Fruit fly (Drosophila melanogaster): Measurements from ENCODE around the gene Nprl2.
A peak's percentile ranks its signal among the peaks of the same experiment; 100 is the strongest.

Nprl2 gene

dm6 chrX:16922626-16923025 is 38.5 kb upstream of the Nprl2 start:
- TF ChIP-seq CG11617 (GFP tag; optimal IDR thresholded peaks at IDR 0.05) (no peak), Crg-1 (GFP tag; optimal IDR thresholded peaks at IDR 0.05) (no peak), tj (GFP tag; optimal IDR thresholded peaks at IDR 0.05) (no peak), CG5204 (GFP tag; optimal IDR thresholded peaks at IDR 0.05) (no peak), CG1620 (GFP tag; optimal IDR thresholded peaks at IDR 0.05) (no peak), Hr96 (GFP tag; optimal IDR thresholded peaks at IDR 0.05) (no peak)

dm6 chrX:16920682-16921286 is 36.6 kb upstream of the Nprl2 start:
- TF ChIP-seq cic (GFP tag; optimal IDR thresholded peaks at IDR 0.05) (peak; percentile 5), CG7101 (tag; optimal IDR thresholded peaks at IDR 0.05) (peak; percentile 55), Mnt (GFP tag; optimal IDR thresholded peaks at IDR 0.05) (no peak)

dm6 chrX:16918767-16919336 is 34.7 kb upstream of the Nprl2 start:
- TF ChIP-seq CG7101 (tag; optimal IDR thresholded peaks at IDR 0.05) (peak; percentile 7), CG14711 (tag; optimal IDR thresholded peaks at IDR 0.05) (no peak)

- TF ChIP-seq kay (GFP tag; ENCODE audit: borderline replicate concordance) = no peak
- no peak for TF ChIP-seq tj (GFP tag; optimal IDR thresholded peaks at IDR 0.05)
- no peak for TF ChIP-seq CG11617 (GFP tag; optimal IDR thresholded peaks at IDR 0.05)
- no peak for TF ChIP-seq CG7101 (tag; optimal IDR thresholded peaks at IDR 0.05)
- TF ChIP-seq toe (GFP tag; optimal IDR thresholded peaks at IDR 0.05) = no peak
- TF ChIP-seq CG33017 (tag; optimal IDR thresholded peaks at IDR 0.05) = no peak
- TF ChIP-seq Mnt (GFP tag; optimal IDR thresholded peaks at IDR 0.05) = no peak
- TF ChIP-seq Clk (GFP tag; optimal IDR thresholded peaks at IDR 0.05) = no peak
- TF ChIP-seq CG7045 (GFP tag; optimal IDR thresholded peaks at IDR 0.05) = no peak
- TF ChIP-seq cnc (optimal IDR thresholded peaks at IDR 0.05) = no peak
- no peak for TF ChIP-seq ovo (GFP tag; optimal IDR thresholded peaks at IDR 0.05)
- TF ChIP-seq cic (GFP tag; optimal IDR thresholded peaks at IDR 0.05) = no peak
- TF ChIP-seq pad (GFP tag; optimal IDR thresholded peaks at IDR 0.05) = no peak
- no peak for TF ChIP-seq Hr96 (GFP tag; optimal IDR thresholded peaks at IDR 0.05)
- no peak for TF ChIP-seq CG14711 (tag; optimal IDR thresholded peaks at IDR 0.05)
- TF ChIP-seq bab1 (GFP tag; optimal IDR thresholded peaks at IDR 0.05) = no peak
- no peak for TF ChIP-seq CG12768 (GFP tag; optimal IDR thresholded peaks at IDR 0.05)
- TF ChIP-seq CG1620 (GFP tag; optimal IDR thresholded peaks at IDR 0.05) = no peak
Measured at dm6 chrX:16917462-16917861, 33.3 kb upstream of the Nprl2 start.

dm6 chrX:16912965-16913755 is 29.0 kb upstream of the Nprl2 start, which contains the start of gene CG4928:
Gene CG4928 (plus strand): TSS chrX:16913180.
- TF ChIP-seq ovo (GFP tag; optimal IDR thresholded peaks at IDR 0.05) (peak; percentile 9), CG14711 (tag; optimal IDR thresholded peaks at IDR 0.05) (no peak), tj (GFP tag; optimal IDR thresholded peaks at IDR 0.05) (peak; percentile 35), CG33017 (tag; optimal IDR thresholded peaks at IDR 0.05) (no peak), Crg-1 (GFP tag; optimal IDR thresholded peaks at IDR 0.05) (no peak), bab1 (GFP tag; optimal IDR thresholded peaks at IDR 0.05) (no peak)

- TF ChIP-seq kay (GFP tag; ENCODE audit: borderline replicate concordance) = no peak
- TF ChIP-seq Mnt (GFP tag; optimal IDR thresholded peaks at IDR 0.05) = no peak
- no peak for TF ChIP-seq pad (GFP tag; optimal IDR thresholded peaks at IDR 0.05)
- no peak for TF ChIP-seq CG11617 (GFP tag; optimal IDR thresholded peaks at IDR 0.05)
- TF ChIP-seq cic (GFP tag; optimal IDR thresholded peaks at IDR 0.05) = no peak
- TF ChIP-seq CG12768 (GFP tag; optimal IDR thresholded peaks at IDR 0.05) = no peak
- TF ChIP-seq tj (GFP tag; optimal IDR thresholded peaks at IDR 0.05) = no peak
- no peak for TF ChIP-seq CG1620 (GFP tag; optimal IDR thresholded peaks at IDR 0.05)
- TF ChIP-seq cnc (optimal IDR thresholded peaks at IDR 0.05) = no peak
- no peak for TF ChIP-seq bab1 (GFP tag; optimal IDR thresholded peaks at IDR 0.05)
- no peak for TF ChIP-seq Crg-1 (GFP tag; optimal IDR thresholded peaks at IDR 0.05)
- no peak for TF ChIP-seq Hr96 (GFP tag; optimal IDR thresholded peaks at IDR 0.05)
- no peak for TF ChIP-seq ovo (GFP tag; optimal IDR thresholded peaks at IDR 0.05)
- no peak for TF ChIP-seq Clk (GFP tag; optimal IDR thresholded peaks at IDR 0.05)
- no peak for TF ChIP-seq CG14711 (tag; optimal IDR thresholded peaks at IDR 0.05)
- TF ChIP-seq CG33017 (tag; optimal IDR thresholded peaks at IDR 0.05) = no peak
- no peak for TF ChIP-seq CG7045 (GFP tag; optimal IDR thresholded peaks at IDR 0.05)
- TF ChIP-seq toe (GFP tag; optimal IDR thresholded peaks at IDR 0.05) = no peak
- TF ChIP-seq CG7101 (tag; optimal IDR thresholded peaks at IDR 0.05) = no peak
Measured at dm6 chrX:16911962-16912361, 27.8 kb upstream of the Nprl2 start.

- no peak for TF ChIP-seq ovo (GFP tag; optimal IDR thresholded peaks at IDR 0.05)
Measured at dm6 chrX:16909886-16910285, 25.7 kb upstream of the Nprl2 start.
